Fruit fly (Drosophila melanogaster) whole organism, embryonic: Measurements from ENCODE around the gene CG4210.

Experiments
- CG10274 ChIP-seq: fragments of 200-800 bp; sonication (Bioruptor generic); optimal IDR thresholded peaks from 3 replicates; lab custom pipeline; 2017; ENCODE audit warnings: missing biosample characterization, mild to moderate bottlenecking, missing genetic modification characterization
- CG16813 ChIP-seq: fragments of 200-800 bp; sonication (Bioruptor generic); IDR thresholded peaks from 3 replicates; pipeline ENCODE4 v1.3.6; 2022; ENCODE audit warnings: missing biosample characterization, missing genetic modification characterization; ENCODE audit not compliant: partially characterized antibody
- CG3281 ChIP-seq: fragments of 200-800 bp; sonication (Bioruptor generic); optimal IDR thresholded peaks from 3 replicates; lab custom pipeline; 2017; ENCODE audit warnings: missing biosample characterization, mild to moderate bottlenecking, missing genetic modification characterization
- CG6765 ChIP-seq: fragments of 200-800 bp; sonication (Bioruptor generic); optimal IDR thresholded peaks from 3 replicates; lab custom pipeline; 2017; ENCODE audit warnings: missing biosample characterization, mild to moderate bottlenecking, missing genetic modification characterization
- CG7839 ChIP-seq: fragments of 200-800 bp; sonication (Bioruptor generic); optimal IDR thresholded peaks from 3 replicates; lab custom pipeline; 2018; ENCODE audit warnings: missing biosample characterization, mild to moderate bottlenecking, missing genetic modification characterization, moderate library complexity
- CTCF ChIP-seq: fragments of 200-800 bp; sonication (Bioruptor generic); optimal IDR thresholded peaks from 2 replicates; lab custom pipeline; 2017; ENCODE audit warnings: missing biosample characterization, mild to moderate bottlenecking, missing genetic modification characterization, moderate library complexity
- CrebB ChIP-seq: fragments of 200-800 bp; sonication (Bioruptor generic); optimal IDR thresholded peaks from 3 replicates; lab custom pipeline; 2018; ENCODE audit warnings: missing biosample characterization, mild to moderate bottlenecking, missing genetic modification characterization
- D19B ChIP-seq: fragments of 200-800 bp; sonication (Bioruptor generic); optimal IDR thresholded peaks from 2 replicates; lab custom pipeline; 2017; ENCODE audit warnings: missing biosample characterization, mild to moderate bottlenecking, missing genetic modification characterization
- Doc3 ChIP-seq: fragments of 200-800 bp; sonication (Bioruptor generic); IDR thresholded peaks from 3 replicates; pipeline ENCODE4 v1.3.6; 2022; ENCODE audit warnings: missing biosample characterization, missing genetic modification characterization; ENCODE audit not compliant: partially characterized antibody
- Sin3A ChIP-seq: fragments of >200 bp; optimal IDR thresholded peaks from 2 replicates; lab custom pipeline; 2018
- eve ChIP-seq, 2 experiments: fragments of >200 bp; optimal IDR thresholded peaks; 2 replicates each; lab custom pipeline; 2017; ENCODE audit warnings: missing biosample characterization in 2 of 2, missing genetic modification characterization in 2 of 2
- scrt ChIP-seq: fragments of 200-800 bp; sonication (Bioruptor generic); optimal IDR thresholded peaks from 2 replicates; lab custom pipeline; 2018; ENCODE audit warnings: missing biosample characterization, mild to moderate bottlenecking, missing genetic modification characterization, moderate library complexity
- tio ChIP-seq: fragments of 200-800 bp; sonication (Bioruptor generic); optimal IDR thresholded peaks from 2 replicates; lab custom pipeline; 2017; ENCODE audit warnings: missing biosample characterization, missing genetic modification characterization, inconsistent platforms
- wdn ChIP-seq: fragments of 200-800 bp; sonication (Bioruptor generic); IDR thresholded peaks from 2 replicates; pipeline ENCODE4 v1.3.6; 2022; ENCODE audit warnings: missing biosample characterization, missing genetic modification characterization

DNA sequence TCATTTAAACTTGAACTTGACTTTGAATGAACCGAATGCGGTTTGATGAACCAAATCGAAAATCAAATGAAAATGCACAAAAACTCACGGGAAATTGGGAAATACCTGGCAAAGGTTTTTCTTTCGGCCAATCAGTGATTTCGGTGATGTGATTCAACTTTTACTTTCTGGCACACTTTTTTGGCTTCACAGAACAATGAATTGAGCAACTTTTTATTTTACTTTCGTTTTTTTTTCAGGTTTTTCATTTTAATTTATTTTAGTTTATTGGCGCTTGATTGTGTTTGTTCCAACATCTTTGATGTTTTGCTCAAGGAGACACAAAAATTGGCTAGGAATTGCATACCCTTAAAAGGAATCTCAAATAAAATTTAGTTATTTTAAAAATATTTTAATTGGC is 32.3 kb upstream of the CG4210 start, which contains the start of gene Mf:
- TF ChIP-seq Sin3A = no peak
- TF ChIP-seq CG3281 (GFP tag; lab: Kevin White, UChicago) = no peak
- TF ChIP-seq CG10274 = no peak
- TF ChIP-seq CTCF (GFP tag; lab: Kevin White, UChicago) = no peak
- TF ChIP-seq CrebB (tag; lab: Kevin White, UChicago) = no peak
- TF ChIP-seq CG16813 (GFP tag; lab: Robert Waterston, UW) = no peak
- TF ChIP-seq CG7839 (tag; lab: Kevin White, UChicago) = no peak
- TF ChIP-seq D19B (GFP tag; lab: Kevin White, UChicago) = no peak
- no peak for TF ChIP-seq eve (GFP tag; optimal IDR thresholded peaks at IDR 0.05; lab: Kevin White, UChicago)
- TF ChIP-seq CG6765 (GFP tag; lab: Kevin White, UChicago) = no peak
- TF ChIP-seq scrt (GFP tag; lab: Kevin White, UChicago) = no peak
- TF ChIP-seq tio (GFP tag; lab: Kevin White, UChicago) = no peak
- no peak for TF ChIP-seq wdn (GFP tag; lab: Robert Waterston, UW)
- TF ChIP-seq Doc3 (GFP tag; lab: Robert Waterston, UW) = no peak
